Fruit fly (Drosophila melanogaster) whole organism, embryonic: Measurements from ENCODE around the gene Kaz-m1.

Experiments
- Abd-B ChIP-seq: fragments of 200-800 bp; sonication (Bioruptor generic); optimal IDR thresholded peaks from 2 replicates; lab custom pipeline; 2018; ENCODE audit warnings: missing biosample characterization, mild to moderate bottlenecking, missing genetic modification characterization, moderate library complexity
- CG10321 ChIP-seq: fragments of 200-800 bp; sonication (Bioruptor generic); IDR thresholded peaks from 2 replicates; pipeline ENCODE4 v1.3.6; 2022; ENCODE audit warnings: missing biosample characterization, missing genetic modification characterization
- CG11093 ChIP-seq: fragments of 200-800 bp; sonication (Bioruptor generic); IDR thresholded peaks from 3 replicates; pipeline ENCODE4 v1.3.6; 2022; ENCODE audit warnings: missing biosample characterization, missing genetic modification characterization
- CG11560 ChIP-seq: fragments of 200-800 bp; sonication (Bioruptor generic); IDR thresholded peaks from 3 replicates; pipeline ENCODE4 v1.3.6; 2022; ENCODE audit warnings: missing biosample characterization, missing genetic modification characterization
- CG12155 ChIP-seq: fragments of 200-800 bp; sonication (Bioruptor generic); optimal IDR thresholded peaks from 3 replicates; lab custom pipeline; 2016; ENCODE audit warnings: missing biosample characterization, missing genetic modification characterization
- CG13287 ChIP-seq: fragments of 200-800 bp; sonication (Bioruptor generic); IDR thresholded peaks from 2 replicates; pipeline ENCODE4 v1.3.6; 2022; ENCODE audit warnings: missing biosample characterization, missing genetic modification characterization; ENCODE audit not compliant: partially characterized antibody
- CG17912 ChIP-seq: fragments of 200-800 bp; sonication (Bioruptor generic); optimal IDR thresholded peaks from 2 replicates; lab custom pipeline; 2018; ENCODE audit warnings: missing biosample characterization, mild to moderate bottlenecking, missing genetic modification characterization
- CG1832 ChIP-seq: fragments of 200-800 bp; sonication (Bioruptor generic); optimal IDR thresholded peaks from 2 replicates; lab custom pipeline; 2017; ENCODE audit warnings: missing biosample characterization, mild to moderate bottlenecking, missing genetic modification characterization, inconsistent platforms
- CG2889 ChIP-seq: fragments of 200-800 bp; sonication (Bioruptor generic); IDR thresholded peaks from 3 replicates; pipeline ENCODE4 v1.3.6; 2022; ENCODE audit warnings: missing biosample characterization, missing genetic modification characterization
- CG30431 ChIP-seq: fragments of 200-800 bp; sonication (Bioruptor generic); optimal IDR thresholded peaks from 2 replicates; lab custom pipeline; 2017; ENCODE audit warnings: missing biosample characterization, missing genetic modification characterization
- CG31441 ChIP-seq: fragments of 200-800 bp; sonication (Bioruptor generic); IDR thresholded peaks from 2 replicates; pipeline ENCODE4 v1.3.6; 2022; ENCODE audit warnings: missing biosample characterization, missing genetic modification characterization
- CG3726 ChIP-seq: fragments of 200-800 bp; sonication (Bioruptor generic); IDR thresholded peaks from 3 replicates; pipeline ENCODE4, ENCODE4 v1.3.6; 2022; ENCODE audit warnings: missing biosample characterization, missing genetic modification characterization
- CG4854 ChIP-seq: fragments of 200-800 bp; sonication (Bioruptor generic); optimal IDR thresholded peaks from 2 replicates; lab custom pipeline; 2016; ENCODE audit warnings: missing biosample characterization, missing genetic modification characterization, inconsistent platforms
- CG5180 ChIP-seq: fragments of 200-800 bp; sonication (Bioruptor generic); optimal IDR thresholded peaks from 3 replicates; lab custom pipeline; 2017; ENCODE audit warnings: missing biosample characterization, missing genetic modification characterization, mild to moderate bottlenecking, moderate library complexity, missing genetic modification reagents
- CG7357 ChIP-seq: fragments of 200-800 bp; sonication (Bioruptor generic); IDR thresholded peaks from 3 replicates; pipeline ENCODE4 v1.3.6; 2022; ENCODE audit warnings: missing biosample characterization, missing genetic modification characterization
- CG8944 ChIP-seq: fragments of 200-800 bp; sonication (Bioruptor generic); optimal IDR thresholded peaks from 3 replicates; lab custom pipeline; 2016; ENCODE audit warnings: missing biosample characterization, missing genetic modification characterization
- CG9727 ChIP-seq: fragments of 200-800 bp; sonication (Bioruptor generic); optimal IDR thresholded peaks from 3 replicates; lab custom pipeline; 2017; ENCODE audit warnings: missing biosample characterization, mild to moderate bottlenecking, missing genetic modification characterization
- CoRest ChIP-seq: fragments of 200-800 bp; sonication (Bioruptor generic); optimal IDR thresholded peaks from 3 replicates; lab custom pipeline; 2018; ENCODE audit warnings: missing biosample characterization, mild to moderate bottlenecking, missing genetic modification characterization, moderate library complexity
- Deaf1 ChIP-seq: fragments of 200-800 bp; optimal IDR thresholded peaks from 3 replicates; lab custom pipeline; 2019; ENCODE audit warnings: missing biosample characterization, mild to moderate bottlenecking, missing genetic modification characterization, moderate library complexity
- Dref ChIP-seq: fragments of 200-800 bp; sonication (Bioruptor generic); IDR thresholded peaks from 2 replicates; pipeline ENCODE4 v1.3.6; 2022; ENCODE audit warnings: missing biosample characterization, missing genetic modification characterization
- HmgD ChIP-seq: fragments of 200-800 bp; sonication (Bioruptor generic); optimal IDR thresholded peaks from 3 replicates; lab custom pipeline; 2016; ENCODE audit warnings: missing biosample characterization, missing genetic modification characterization
- Hr3 ChIP-seq: fragments of 200-800 bp; sonication (Bioruptor generic); optimal IDR thresholded peaks from 3 replicates; lab custom pipeline; 2016; ENCODE audit warnings: missing biosample characterization, missing genetic modification characterization
- Kr ChIP-seq: fragments of 200-800 bp; sonication (Bioruptor generic); optimal IDR thresholded peaks from 2 replicates; lab custom pipeline; 2017; ENCODE audit warnings: missing biosample characterization, mild to moderate bottlenecking, missing genetic modification characterization
- Lhr ChIP-seq: fragments of 200-800 bp; sonication (Bioruptor generic); optimal IDR thresholded peaks from 3 replicates; lab custom pipeline; 2017; ENCODE audit warnings: mild to moderate bottlenecking, missing biosample characterization, missing genetic modification reagents, missing genetic modification characterization
- Neu2 ChIP-seq: fragments of 200-800 bp; sonication (Bioruptor generic); optimal IDR thresholded peaks from 3 replicates; lab custom pipeline; 2016; ENCODE audit warnings: missing biosample characterization, missing genetic modification characterization, borderline replicate concordance
- Nf-YA ChIP-seq: fragments of 200-800 bp; sonication (Bioruptor generic); IDR thresholded peaks from 2 replicates; pipeline ENCODE4 v1.3.6; 2022; ENCODE audit warnings: missing biosample characterization, missing genetic modification characterization
- Optix ChIP-seq: fragments of 200-800 bp; sonication (Bioruptor generic); IDR thresholded peaks from 3 replicates; pipeline ENCODE4 v1.3.6; 2022; ENCODE audit warnings: missing biosample characterization, missing genetic modification characterization
- Sox100B ChIP-seq: fragments of 200-800 bp; sonication (Bioruptor generic); optimal IDR thresholded peaks from 3 replicates; lab custom pipeline; 2018; ENCODE audit warnings: missing biosample characterization, mild to moderate bottlenecking, missing genetic modification characterization
- Usf ChIP-seq: fragments of 200-800 bp; sonication (Bioruptor generic); optimal IDR thresholded peaks from 2 replicates; lab custom pipeline; 2017; ENCODE audit warnings: missing genotype, missing biosample characterization, missing genetic modification characterization
- Xrp1 ChIP-seq: fragments of 200-800 bp; sonication (Bioruptor generic); IDR thresholded peaks from 2 replicates; pipeline ENCODE4 v1.3.6; 2022; ENCODE audit warnings: missing biosample characterization, missing genetic modification characterization
- YL-1 ChIP-seq: fragments of 200-800 bp; sonication (Bioruptor generic); optimal IDR thresholded peaks from 3 replicates; lab custom pipeline; 2017; ENCODE audit warnings: missing biosample characterization, mild to moderate bottlenecking, missing genetic modification characterization
- amos ChIP-seq: fragments of 200-800 bp; sonication (Bioruptor generic); IDR thresholded peaks from 2 replicates; pipeline ENCODE4 v1.3.6; 2022; ENCODE audit warnings: missing biosample characterization, missing genetic modification characterization; ENCODE audit not compliant: partially characterized antibody
- az2 ChIP-seq: fragments of 200-800 bp; sonication (Bioruptor generic); optimal IDR thresholded peaks from 3 replicates; lab custom pipeline; 2016; ENCODE audit warnings: missing biosample characterization, missing genetic modification characterization
- bbx ChIP-seq: fragments of 200-800 bp; sonication (Bioruptor generic); IDR thresholded peaks from 2 replicates; pipeline ENCODE4 v1.3.6; 2022; ENCODE audit warnings: missing biosample characterization, missing genetic modification characterization; ENCODE audit not compliant: partially characterized antibody
- dati ChIP-seq: fragments of 200-800 bp; sonication (Bioruptor generic); IDR thresholded peaks from 2 replicates; pipeline ENCODE4 v1.3.6; 2022; ENCODE audit warnings: missing biosample characterization, missing genetic modification characterization
- emc ChIP-seq: fragments of 200-800 bp; sonication (Bioruptor generic); optimal IDR thresholded peaks from 2 replicates; lab custom pipeline; 2016; ENCODE audit warnings: missing biosample characterization, missing genetic modification characterization
- hth ChIP-seq: fragments of >200 bp; optimal IDR thresholded peaks from 2 replicates; lab custom pipeline; 2017; ENCODE audit warnings: inconsistent platforms
- jigr1 ChIP-seq: fragments of 200-800 bp; sonication (Bioruptor generic); IDR thresholded peaks from 3 replicates; pipeline ENCODE4 v1.3.6; 2022; ENCODE audit warnings: missing biosample characterization, missing genetic modification characterization
- jumu ChIP-seq: fragments of 200-800 bp; sonication (Bioruptor generic); optimal IDR thresholded peaks from 3 replicates; lab custom pipeline; 2016; ENCODE audit warnings: missing biosample characterization, missing genetic modification characterization
- kah ChIP-seq: fragments of 200-800 bp; sonication (Bioruptor generic); optimal IDR thresholded peaks from 2 replicates; lab custom pipeline; 2018; ENCODE audit warnings: missing biosample characterization, mild to moderate bottlenecking, missing genetic modification characterization
- lab ChIP-seq: fragments of 200-800 bp; sonication (Bioruptor generic); optimal IDR thresholded peaks from 3 replicates; lab custom pipeline; 2017; ENCODE audit warnings: missing biosample characterization, missing genetic modification characterization, mild to moderate bottlenecking, moderate library complexity, missing genetic modification reagents
- nerfin-2 ChIP-seq: fragments of 200-800 bp; sonication (Bioruptor generic); IDR thresholded peaks from 2 replicates; pipeline ENCODE4 v1.3.6; 2022; ENCODE audit warnings: missing biosample characterization, missing genetic modification characterization; ENCODE audit not compliant: partially characterized antibody
- pfk ChIP-seq: fragments of 200-800 bp; sonication (Bioruptor generic); optimal IDR thresholded peaks from 2 replicates; lab custom pipeline; 2018; ENCODE audit warnings: missing biosample characterization, mild to moderate bottlenecking, missing genetic modification characterization, moderate library complexity
- ranshi ChIP-seq: fragments of 200-800 bp; sonication (Bioruptor generic); IDR thresholded peaks from 2 replicates; pipeline ENCODE4 v1.3.6; 2022; ENCODE audit warnings: missing biosample characterization, missing genetic modification characterization
- row ChIP-seq: fragments of 200-800 bp; sonication (Bioruptor generic); IDR thresholded peaks from 3 replicates; pipeline ENCODE4 v1.3.6; 2022; ENCODE audit warnings: missing biosample characterization, missing genetic modification characterization
- run ChIP-seq: fragments of 200-800 bp; sonication (Bioruptor generic); optimal IDR thresholded peaks from 3 replicates; lab custom pipeline; 2018; ENCODE audit warnings: missing biosample characterization, mild to moderate bottlenecking, missing genetic modification characterization
- sc ChIP-seq, 3 experiments: fragments of >200 bp in 2 of 3; fragments of 200-800 bp in 1 of 3; sonication (Bioruptor generic) in 1 of 3; optimal IDR thresholded peaks; 2 replicates in 2 of 3; 3 replicates in 1 of 3; lab custom pipeline; 2017; ENCODE audit warnings: mild to moderate bottlenecking in 1 of 3, missing biosample characterization in 1 of 3, missing genetic modification characterization in 1 of 3, missing genetic modification reagents in 1 of 3
- sens-2 ChIP-seq: fragments of 200-800 bp; sonication (Bioruptor generic); IDR thresholded peaks from 2 replicates; pipeline ENCODE4 v1.3.6; 2022; ENCODE audit warnings: missing biosample characterization, missing genetic modification characterization
- so ChIP-seq: fragments of 200-800 bp; sonication (Bioruptor generic); IDR thresholded peaks from 3 replicates; pipeline ENCODE4 v1.3.6; 2022; ENCODE audit warnings: missing biosample characterization, missing genetic modification characterization

Kaz-m1 gene

dm6 chr3R:26008892-26009539 is 5.5 kb upstream of the Kaz-m1 start (continued):
- TF ChIP-seq bbx (GFP tag; lab: Robert Waterston, UW) (no peak), Dref (no peak), Neu2 (no peak), CG7357 (peak; percentile 74; the same call in 2 of the 3 replicates), Optix (GFP tag; lab: Robert Waterston, UW) (peak; percentile 76), CG1832 (GFP tag; lab: Kevin White, UChicago) (no peak), kah (GFP tag; lab: Kevin White, UChicago) (peak; percentile 59), CG5180 (GFP tag; lab: Kevin White, UChicago) (peak; percentile 69), Nf-YA (GFP tag; lab: Robert Waterston, UW) (peak; percentile 60; the same call in 1 of the 2 replicates), Usf (GFP tag; lab: Kevin White, UChicago) (peak; percentile 75), CG12155 (GFP tag; lab: Kevin White, UChicago) (peak; percentile 79), Kr (GFP tag; lab: Kevin White, UChicago) (no peak), CG2889 (peak; percentile 44; the same call in 1 of the 3 replicates), HmgD (GFP tag; lab: Kevin White, UChicago) (no peak), jumu (GFP tag; lab: Kevin White, UChicago) (peak; percentile 85), CG10321 (GFP tag; lab: Robert Waterston, UW) (peak; percentile 52), ranshi (peak; percentile 85), Sox100B (GFP tag; lab: Kevin White, UChicago) (peak; percentile 89), CG8944 (GFP tag; lab: Kevin White, UChicago) (peak; percentile 79), sc (optimal IDR thresholded peaks at IDR 0.05; lab: Kevin White, UChicago) (no peak), sc (GFP tag; optimal IDR thresholded peaks at IDR 0.05; lab: Kevin White, UChicago) (peak; percentile 80), so (GFP tag; lab: Robert Waterston, UW) (peak; percentile 84; the same call in 2 of the 3 replicates), YL-1 (GFP tag; lab: Kevin White, UChicago) (no peak), nerfin-2 (GFP tag; lab: Robert Waterston, UW) (no peak), CG30431 (peak; percentile 69), jigr1 (peak; percentile 63; the same call in 1 of the 3 replicates), Xrp1 (peak; percentile 92), Deaf1 (peak; percentile 64), CG9727 (peak; percentile 85), sens-2 (GFP tag; lab: Robert Waterston, UW) (peak; percentile 62; the same call in 1 of the 2 replicates), run (tag; lab: Kevin White, UChicago) (peak; percentile 70), CG4854 (GFP tag; lab: Kevin White, UChicago) (peak; percentile 74), CG17912 (GFP tag; lab: Kevin White, UChicago) (no peak), az2 (GFP tag; lab: Kevin White, UChicago) (peak; percentile 93), Lhr (peak; percentile 76), CG11093 (GFP tag; lab: Robert Waterston, UW) (peak; percentile 81), CoRest (peak; percentile 91), Abd-B (GFP tag; lab: Kevin White, UChicago) (peak; percentile 83), row (GFP tag; lab: Robert Waterston, UW) (peak; percentile 91), CG3726 (GFP tag; lab: Robert Waterston, UW) (peak; percentile 75; the same call in 2 of the 3 replicates), amos (GFP tag; lab: Robert Waterston, UW) (no peak), emc (GFP tag; lab: Kevin White, UChicago) (peak; percentile 31), CG31441 (GFP tag; lab: Robert Waterston, UW) (peak; percentile 93), hth (lab: Kevin White, UChicago) (no peak), lab (peak; percentile 88), CG11560 (peak; percentile 58; the same call in 1 of the 3 replicates), dati (peak; percentile 71), pfk (GFP tag; lab: Kevin White, UChicago) (no peak), Hr3 (GFP tag; lab: Kevin White, UChicago) (peak; percentile 86), CG13287 (GFP tag; lab: Robert Waterston, UW) (no peak)
